Worm (Caenorhabditis elegans) whole organism, late embryonic: ENCODE data around the gene lin-36.
A peak's percentile ranks its signal among the peaks of the same experiment; 100 is the strongest.

Experiments used
- T23F11.4 ChIP-seq: fragments of 200-800 bp; sonication (Bioruptor generic); optimal IDR thresholded peaks from 2 replicates; lab custom pipeline; 2018; ENCODE audit warnings: mild to moderate bottlenecking, missing genetic modification characterization, missing compliant biosample characterization
- Y22D7AL.16 ChIP-seq: sonication (generic microtip); optimal IDR thresholded peaks from 2 replicates; lab custom pipeline; 2016; ENCODE audit warnings: missing genetic modification characterization, missing compliant biosample characterization
- ahr-1 ChIP-seq: sonication (generic microtip); optimal IDR thresholded peaks from 2 replicates; lab custom pipeline; 2016; ENCODE audit warnings: missing genetic modification characterization, missing compliant biosample characterization
- ceh-14 ChIP-seq: sonication (generic microtip); optimal IDR thresholded peaks from 2 replicates; lab custom pipeline; 2016; ENCODE audit warnings: missing genotype, missing genetic modification characterization, missing compliant biosample characterization
- ceh-2 ChIP-seq: sonication (generic microtip); optimal IDR thresholded peaks from 2 replicates; lab custom pipeline; 2016; ENCODE audit warnings: missing genotype, missing genetic modification characterization, missing compliant biosample characterization
- ceh-22 ChIP-seq: sonication (generic microtip); optimal IDR thresholded peaks from 2 replicates; lab custom pipeline; 2017; ENCODE audit warnings: missing biosample characterization, missing genetic modification characterization
- ceh-30 ChIP-seq: fragments of 150-350 bp; optimal IDR thresholded peaks from 2 replicates; lab custom pipeline; 2014; ENCODE audit warnings: missing biosample characterization, missing genetic modification characterization
- ceh-6 ChIP-seq: fragments of 200-800 bp; sonication (Bioruptor generic); optimal IDR thresholded peaks from 2 replicates; lab custom pipeline; 2018; ENCODE audit warnings: mild to moderate bottlenecking, missing genetic modification characterization, missing compliant biosample characterization
- ceh-9 ChIP-seq: sonication (generic microtip); optimal IDR thresholded peaks from 2 replicates; lab custom pipeline; 2016; ENCODE audit warnings: mild to moderate bottlenecking, missing genetic modification characterization, inconsistent platforms, missing compliant biosample characterization
- dve-1 ChIP-seq: sonication (generic microtip); optimal IDR thresholded peaks from 2 replicates; lab custom pipeline; 2017; ENCODE audit warnings: antibody characterized with exemption, mild to moderate bottlenecking, missing genetic modification characterization, missing compliant biosample characterization
- hlh-13 ChIP-seq: fragments of 200-800 bp; sonication (Bioruptor generic); optimal IDR thresholded peaks from 2 replicates; lab custom pipeline; 2018; ENCODE audit warnings: mild to moderate bottlenecking, missing genetic modification characterization, missing compliant biosample characterization
- hlh-15 ChIP-seq: sonication (generic microtip); optimal IDR thresholded peaks from 2 replicates; lab custom pipeline; 2016; ENCODE audit warnings: missing genetic modification characterization, missing compliant biosample characterization
- hlh-30 ChIP-seq: sonication (generic microtip); optimal IDR thresholded peaks from 2 replicates; lab custom pipeline; 2017; ENCODE audit warnings: antibody characterized with exemption, missing genetic modification characterization, missing compliant biosample characterization; ENCODE audit not compliant: insufficient read depth
- hlh-6 ChIP-seq: sonication (generic microtip); optimal IDR thresholded peaks from 2 replicates; lab custom pipeline; 2016; ENCODE audit warnings: missing genotype, missing genetic modification characterization, missing compliant biosample characterization
- lin-11 ChIP-seq: fragments of 200-800 bp; sonication (Bioruptor generic); optimal IDR thresholded peaks from 2 replicates; lab custom pipeline; 2018; ENCODE audit warnings: mild to moderate bottlenecking, missing genetic modification characterization, missing compliant biosample characterization
- madf-2 ChIP-seq: sonication (generic microtip); optimal IDR thresholded peaks from 2 replicates; lab custom pipeline; 2017; ENCODE audit warnings: missing genetic modification characterization, missing compliant biosample characterization
- nfya-1 ChIP-seq: sonication (generic microtip); optimal IDR thresholded peaks from 2 replicates; lab custom pipeline; 2017; ENCODE audit warnings: missing genetic modification characterization, mild to moderate bottlenecking, missing compliant biosample characterization, antibody characterized with exemption, moderate library complexity
- nhr-232 ChIP-seq: sonication (generic microtip); optimal IDR thresholded peaks from 2 replicates; lab custom pipeline; 2016; ENCODE audit warnings: missing genetic modification characterization, missing compliant biosample characterization
- pag-3 ChIP-seq: sonication (generic microtip); optimal IDR thresholded peaks from 2 replicates; lab custom pipeline; 2016; ENCODE audit warnings: missing compliant biosample characterization, missing genetic modification characterization, borderline replicate concordance
- pat-9 ChIP-seq: fragments of 200-800 bp; sonication (Bioruptor generic); optimal IDR thresholded peaks from 2 replicates; lab custom pipeline; 2018; ENCODE audit warnings: mild to moderate bottlenecking, missing genetic modification characterization, moderate library complexity, missing compliant biosample characterization
- pros-1 ChIP-seq: fragments of 150-350 bp; optimal IDR thresholded peaks from 2 replicates; lab custom pipeline; 2014; ENCODE audit warnings: missing biosample characterization, missing genetic modification reagents, missing genetic modification characterization
- rnt-1 ChIP-seq: sonication (generic microtip); optimal IDR thresholded peaks from 2 replicates; lab custom pipeline; 2016; ENCODE audit warnings: missing genetic modification characterization, missing compliant biosample characterization
- sdc-2 ChIP-seq: sonication (generic microtip); optimal IDR thresholded peaks from 2 replicates; lab custom pipeline; 2016; ENCODE audit warnings: missing genotype, missing genetic modification characterization, missing compliant biosample characterization
- syd-9 ChIP-seq: sonication (generic microtip); optimal IDR thresholded peaks from 2 replicates; lab custom pipeline; 2016; ENCODE audit warnings: mild to moderate bottlenecking, missing genetic modification characterization, moderate library complexity, missing compliant biosample characterization
- tbx-7 ChIP-seq: sonication (generic microtip); optimal IDR thresholded peaks from 2 replicates; lab custom pipeline; 2016; ENCODE audit warnings: missing genotype, missing genetic modification characterization, missing compliant biosample characterization
- ttx-3 ChIP-seq: sonication (generic microtip); optimal IDR thresholded peaks from 2 replicates; lab custom pipeline; 2016; ENCODE audit warnings: missing genetic modification reagents, missing genetic modification characterization, missing compliant biosample characterization
- unc-3 ChIP-seq, 2 experiments: fragments of 200-800 bp in 1 of 2; sonication (Bioruptor generic) in 1 of 2; sonication (generic microtip) in 1 of 2; conservative IDR thresholded peaks in 1 of 2; optimal IDR thresholded peaks in 1 of 2; 2 replicates each; pipeline versions ENCODE4 v1.3.6 to Lab custom; 2016 to 2022; ENCODE audit warnings: missing compliant biosample characterization in 2 of 2, missing genetic modification characterization in 2 of 2, missing genetic modification reagents in 1 of 2
- ztf-16 ChIP-seq: sonication (generic microtip); optimal IDR thresholded peaks from 2 replicates; lab custom pipeline; 2017; ENCODE audit warnings: missing genetic modification characterization, missing compliant biosample characterization

Gene lin-36

DNA sequence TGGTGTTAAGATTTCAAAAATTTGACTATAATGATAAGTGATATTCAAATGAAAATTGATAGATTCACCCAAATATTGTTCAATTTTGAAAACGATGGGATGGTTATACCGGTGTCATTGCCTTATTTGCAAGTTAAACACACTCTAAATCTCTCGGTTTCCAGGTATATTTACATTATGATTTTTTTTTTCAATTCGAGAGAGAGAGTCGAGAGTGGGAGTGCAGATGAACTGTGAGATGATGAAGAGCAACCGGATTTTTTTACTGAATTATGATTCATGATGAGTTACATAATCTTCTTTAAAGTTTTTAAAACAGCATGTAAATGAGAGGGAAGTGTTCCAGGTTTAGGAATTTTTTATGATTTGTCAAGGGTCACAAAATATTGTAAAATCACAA, 12.9 kb upstream of the lin-36 start, which contains the start of gene F44B9.10:
Gene F44B9.10, minus strand, starts transcription at position 101 of the 400 bp plus-strand sequence.
- TF ChIP-seq ceh-22 (tag; lab: Kevin White, UChicago): no peak
- TF ChIP-seq ztf-16 (tag; lab: Kevin White, UChicago): no peak
- no peak for TF ChIP-seq ceh-14
- no peak for TF ChIP-seq lin-11 (tag; lab: Kevin White, UChicago)

DNA sequence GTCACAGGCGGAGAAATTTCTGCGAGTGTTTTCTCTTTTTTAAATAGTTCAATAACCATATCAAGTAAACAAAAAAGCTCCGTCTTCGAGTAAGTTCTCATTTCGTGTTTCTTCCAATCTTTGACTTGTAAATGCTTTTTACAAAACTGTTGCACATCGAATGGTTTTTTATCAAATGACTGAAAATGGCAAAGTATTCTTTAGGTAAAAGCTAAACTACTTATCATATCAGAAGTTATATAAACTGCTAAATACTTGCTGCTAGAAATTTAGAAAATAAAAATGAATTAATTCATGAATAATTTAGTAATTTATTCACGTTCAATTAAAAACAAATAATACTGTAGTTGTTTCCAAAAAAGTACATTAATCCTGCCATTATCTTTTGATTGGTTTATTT, 10.3 kb upstream of the lin-36 start, which contains the start of gene F44B9.9:
Gene F44B9.9, minus strand, starts transcription at position 101 of the 400 bp plus-strand sequence.
- TF ChIP-seq ceh-6 (GFP tag; lab: Kevin White, UChicago) (no peak), nhr-232 (tag; lab: Kevin White, UChicago) (no peak), pag-3 (tag; lab: Kevin White, UChicago) (no peak), ceh-9 (tag; lab: Kevin White, UChicago) (no peak), madf-2 (no peak), ceh-14 (no peak), ceh-30 (tag; lab: Kevin White, UChicago) (no peak), Y22D7AL.16 (tag; lab: Kevin White, UChicago) (no peak), sdc-2 (tag; lab: Kevin White, UChicago) (no peak), pros-1 (tag; lab: Kevin White, UChicago) (no peak), ztf-16 (tag; lab: Kevin White, UChicago) (no peak), ahr-1 (tag; lab: Kevin White, UChicago) (no peak), ttx-3 (no peak), rnt-1 (tag; lab: Kevin White, UChicago) (no peak)

DNA sequence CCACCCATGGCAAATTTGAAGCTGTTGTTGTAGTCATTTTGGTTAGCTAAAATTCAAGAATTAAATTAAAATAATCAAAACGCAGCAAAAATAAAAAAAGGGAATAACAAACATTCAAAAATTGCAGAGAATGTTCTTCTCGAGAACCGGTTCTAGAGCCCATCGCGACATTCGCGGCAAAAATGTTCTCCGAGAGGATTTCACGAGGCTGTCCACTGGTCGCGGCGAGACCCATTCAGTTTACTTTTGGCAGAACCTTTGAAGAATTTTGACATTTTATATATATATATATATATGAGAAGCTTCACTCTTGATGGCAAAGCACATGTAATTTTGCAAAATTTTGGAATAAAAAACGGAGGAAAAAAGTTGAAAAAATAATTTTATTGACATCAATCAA, 8.8 kb upstream of the lin-36 start, which contains the start of gene F44B9.8:
Gene F44B9.8, minus strand, starts transcription at position 163 of the 400 bp plus-strand sequence.
- peak; percentile 44 for TF ChIP-seq nfya-1 (tag; lab: Kevin White, UChicago)
- TF ChIP-seq T23F11.4: no peak

DNA sequence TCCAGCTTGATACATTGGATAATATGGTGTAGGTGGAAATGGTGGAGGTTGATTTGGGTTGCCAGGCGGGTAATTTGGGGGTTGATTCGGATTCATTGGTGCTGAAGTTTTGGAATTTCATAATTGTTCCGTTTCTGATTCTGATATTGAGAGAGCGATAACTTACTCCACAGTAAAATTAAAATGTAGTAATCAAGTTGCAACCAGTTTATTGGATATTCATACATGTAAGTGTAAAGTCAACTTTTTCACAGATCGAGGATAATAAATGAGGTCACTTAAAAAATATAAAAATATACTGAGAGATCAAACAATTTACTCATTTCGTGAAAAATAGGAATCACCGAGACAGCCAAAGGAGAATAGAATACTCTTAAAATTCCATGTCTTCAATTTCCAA, 7.3 kb upstream of the lin-36 start, which contains the start of gene mdt-30:
Gene mdt-30, minus strand, starts transcription at position 101 of the 400 bp plus-strand sequence.
- TF ChIP-seq hlh-30 (tag; lab: Kevin White, UChicago): no peak
- TF ChIP-seq hlh-6: no peak
- no peak for TF ChIP-seq tbx-7 (tag; lab: Kevin White, UChicago)
- TF ChIP-seq madf-2: no peak
- no peak for TF ChIP-seq pat-9 (tag; lab: Kevin White, UChicago)
- no peak for TF ChIP-seq ceh-9 (tag; lab: Kevin White, UChicago)
- no peak for TF ChIP-seq syd-9 (tag; lab: Kevin White, UChicago)
- no peak for TF ChIP-seq ceh-2 (tag; lab: Kevin White, UChicago)
- TF ChIP-seq hlh-13 (GFP tag; lab: Kevin White, UChicago): no peak

DNA sequence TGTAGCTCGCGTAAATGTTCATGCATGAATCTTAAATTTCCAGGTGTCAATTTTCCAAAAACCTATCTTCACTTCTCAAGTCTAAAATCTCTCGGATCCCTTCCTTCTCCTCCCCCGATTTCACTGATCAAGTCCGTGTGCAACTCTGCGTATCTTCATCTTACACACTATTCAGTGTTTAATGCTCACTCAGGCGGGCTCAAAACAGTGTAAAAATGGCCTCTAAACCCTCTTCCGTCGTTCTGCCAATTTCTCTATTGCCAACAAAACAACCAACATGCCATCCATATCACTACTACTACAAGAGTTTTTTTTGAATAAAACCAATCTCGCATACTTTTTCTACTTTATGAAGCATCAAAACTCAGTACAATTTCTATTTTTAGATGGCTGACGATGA, 1.4 kb upstream of the lin-36 start, which contains the start of gene F44B9.2:
Gene F44B9.2, plus strand, starts transcription at position 387 of the 400 bp plus-strand sequence.
- TF ChIP-seq pat-9 (tag; lab: Kevin White, UChicago) (peak; percentile 5), nhr-232 (tag; lab: Kevin White, UChicago) (no peak)

DNA sequence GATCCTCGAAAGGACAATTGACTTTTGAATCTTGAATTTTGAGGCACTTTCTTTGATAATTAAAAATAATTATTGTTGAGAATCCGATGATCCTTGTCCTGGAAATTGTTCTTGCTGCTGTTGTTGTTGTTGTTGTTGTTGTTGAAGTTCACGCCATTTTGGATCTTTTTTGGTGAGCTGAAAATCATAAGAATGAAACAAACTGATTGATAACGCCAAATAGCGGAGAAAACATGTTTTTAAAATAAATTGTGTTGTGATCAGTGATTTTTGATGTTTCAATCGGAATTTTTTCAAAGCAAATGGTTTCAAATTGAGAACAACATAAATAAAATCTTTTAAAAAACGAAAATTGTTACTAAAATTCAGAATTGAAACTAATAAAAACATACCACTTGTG, 3.6 kb downstream of the lin-36 start:
- TF ChIP-seq unc-3 (GFP tag; conservative IDR thresholded peaks at IDR 0.05; lab: Robert Waterston, UW) (no peak), unc-3 (tag; optimal IDR thresholded peaks at IDR 0.05; lab: Kevin White, UChicago) (no peak), hlh-6 (no peak), lin-11 (tag; lab: Kevin White, UChicago) (no peak), ceh-6 (GFP tag; lab: Kevin White, UChicago) (no peak), ceh-22 (tag; lab: Kevin White, UChicago) (no peak), hlh-15 (tag; lab: Kevin White, UChicago) (no peak)

DNA sequence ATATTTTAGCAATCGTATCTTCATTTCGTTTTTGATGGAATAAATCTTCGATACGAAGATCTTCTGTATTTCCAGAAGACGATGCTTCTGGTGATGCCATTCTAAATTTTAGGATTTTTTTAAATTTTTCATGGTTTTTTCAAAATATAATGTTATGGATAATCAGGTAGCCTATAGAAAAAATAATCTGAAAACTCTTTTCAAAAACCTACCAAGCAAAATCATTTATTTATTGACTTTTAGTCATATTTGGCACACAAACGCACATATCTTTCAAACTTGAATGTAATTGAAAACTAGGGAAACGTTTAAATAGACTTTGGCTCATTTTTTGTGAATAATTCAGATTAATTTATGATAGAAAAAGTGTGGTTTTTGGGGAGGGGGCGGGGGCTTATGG, 4.2 kb downstream of the lin-36 start, which contains the start of gene F44B9.5:
Gene F44B9.5, minus strand, starts transcription at position 101 of the 400 bp plus-strand sequence.
- TF ChIP-seq dve-1 (tag; lab: Kevin White, UChicago): no peak
- TF ChIP-seq, all 69 proteins: peak for 0
